Worm (Caenorhabditis elegans): ENCODE measurements around the gene dhs-21.

- TF ChIP-seq nhr-12 (tag; optimal IDR thresholded peaks at IDR 0.05) (no peak), nhr-20 (tag; optimal IDR thresholded peaks at IDR 0.05) (no peak), efl-1 (optimal IDR thresholded peaks at IDR 0.05) (no peak), efl-1 (GFP tag; optimal IDR thresholded peaks at IDR 0.05 in 1 of 2) (no peak), nhr-90 (tag; optimal IDR thresholded peaks at IDR 0.05; ENCODE audit: poor library complexity) (no peak), swsn-7 (tag; optimal IDR thresholded peaks at IDR 0.05) (no peak), ceh-63 (GFP tag; optimal IDR thresholded peaks at IDR 0.05) (no peak), nhr-11 (tag; optimal IDR thresholded peaks at IDR 0.05) (no peak), fkh-10 (GFP tag; optimal IDR thresholded peaks at IDR 0.05) (no peak), nhr-47 (tag; optimal IDR thresholded peaks at IDR 0.05) (no peak), ama-1 (optimal IDR thresholded peaks at IDR 0.05) (no peak), fos-1 (tag; optimal IDR thresholded peaks at IDR 0.05) (no peak), nhr-28 (tag; optimal IDR thresholded peaks at IDR 0.05) (no peak)
These were observed 31.8 kb downstream of the dhs-21 start for ce11 chrV:12701613-12702012.
